Worm (Caenorhabditis elegans): ENCODE data around the gene npr-3.

Gene npr-3

DNA sequence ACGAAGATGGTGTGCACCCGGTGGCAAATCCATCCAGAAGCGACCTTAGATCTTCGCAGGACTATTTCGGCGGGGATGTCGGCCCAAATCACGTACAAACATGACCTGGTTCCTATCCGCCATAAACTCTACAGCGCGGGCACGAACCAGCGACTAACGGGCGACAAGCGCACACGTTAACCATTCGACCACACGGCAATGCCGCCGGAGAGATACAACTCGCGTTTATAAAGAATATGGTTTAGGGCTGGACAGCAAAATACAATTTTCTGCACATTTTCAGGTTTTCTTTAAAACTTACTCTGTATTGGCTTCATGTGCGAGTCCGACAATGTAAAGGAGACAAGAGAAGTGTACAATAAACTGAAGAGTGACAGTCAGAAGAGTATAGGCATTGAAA lies 14.3 kb downstream of the npr-3 start:
- TF ChIP-seq T22C8.4 (GFP tag; IDR thresholded peaks at IDR 0.05), result peak; percentile 86
- TF ChIP-seq tab-1 (GFP tag; IDR thresholded peaks at IDR 0.05), result peak; percentile 96
- peak; percentile 78 for TF ChIP-seq med-1 (GFP tag; optimal IDR thresholded peaks at IDR 0.05; ENCODE audit: insufficient read depth)
- peak; percentile 96 for TF ChIP-seq klf-2 (GFP tag; conservative IDR thresholded peaks at IDR 0.05)
- TF ChIP-seq flt-1 (GFP tag; IDR thresholded peaks at IDR 0.05), result peak; percentile 96
- TF ChIP-seq ztf-23 (GFP tag; IDR thresholded peaks at IDR 0.05), result peak; percentile 95
- TF ChIP-seq cog-1 (tag; optimal IDR thresholded peaks at IDR 0.05), result peak; percentile 90
- TF ChIP-seq ref-1 (GFP tag; conservative IDR thresholded peaks at IDR 0.05), result peak; percentile 91
- TF ChIP-seq ztf-29 (GFP tag; IDR thresholded peaks at IDR 0.05), result peak; percentile 94

ce11 chrIV:11475080-11475479 lies 15.3 kb downstream of the npr-3 start:
- TF ChIP-seq flt-1 (GFP tag; IDR thresholded peaks at IDR 0.05) (no peak), tab-1 (GFP tag; IDR thresholded peaks at IDR 0.05) (no peak), klf-2 (GFP tag; conservative IDR thresholded peaks at IDR 0.05) (no peak), ref-1 (GFP tag; conservative IDR thresholded peaks at IDR 0.05) (no peak), T22C8.4 (GFP tag; IDR thresholded peaks at IDR 0.05) (no peak), ztf-23 (GFP tag; IDR thresholded peaks at IDR 0.05) (no peak), cog-1 (tag; optimal IDR thresholded peaks at IDR 0.05) (no peak), med-1 (GFP tag; optimal IDR thresholded peaks at IDR 0.05; ENCODE audit: insufficient read depth) (no peak), ztf-29 (GFP tag; IDR thresholded peaks at IDR 0.05) (no peak)

DNA sequence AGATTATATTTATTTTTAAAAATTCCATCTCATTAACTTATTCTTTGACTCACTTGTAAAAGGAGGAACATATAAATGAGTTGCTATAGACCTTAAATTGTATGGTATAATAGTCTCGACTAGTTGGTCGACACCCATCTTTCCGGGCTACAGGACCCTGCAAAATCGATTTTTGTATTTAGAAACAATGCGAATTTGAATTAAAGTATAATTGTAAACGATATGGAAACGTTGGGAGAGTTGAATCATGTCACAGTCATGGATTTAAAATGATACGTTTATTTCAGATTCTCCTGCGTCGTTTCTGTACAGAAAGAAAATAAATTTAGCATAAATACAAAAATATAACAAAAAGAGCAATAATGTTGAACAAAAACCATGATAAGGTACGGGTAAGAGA lies 19.3 kb downstream of the npr-3 start, which contains the start of gene catp-8:
Gene catp-8, minus strand, starts transcription at position 157 of the 400 bp plus-strand sequence.
- TF ChIP-seq T22C8.4 (GFP tag; IDR thresholded peaks at IDR 0.05) (no peak), ztf-29 (GFP tag; IDR thresholded peaks at IDR 0.05) (no peak), med-1 (GFP tag; optimal IDR thresholded peaks at IDR 0.05; ENCODE audit: insufficient read depth) (no peak), cog-1 (tag; optimal IDR thresholded peaks at IDR 0.05) (no peak), tab-1 (GFP tag; IDR thresholded peaks at IDR 0.05) (no peak), ref-1 (GFP tag; conservative IDR thresholded peaks at IDR 0.05) (no peak)

ce11 chrIV:11480027-11480896 lies 20.5 kb downstream of the npr-3 start, which contains the start of the genes mbf-1 and nse-4:
Gene mbf-1, minus strand, starts transcription at chrIV:11480369.
Gene nse-4, plus strand, starts transcription at chrIV:11480846.
- peak; percentile 16 for TF ChIP-seq cog-1 (tag; optimal IDR thresholded peaks at IDR 0.05)
- TF ChIP-seq T22C8.4 (GFP tag; IDR thresholded peaks at IDR 0.05), result no peak
- TF ChIP-seq klf-2 (GFP tag; conservative IDR thresholded peaks at IDR 0.05), result no peak
- TF ChIP-seq tab-1 (GFP tag; IDR thresholded peaks at IDR 0.05), result no peak
- TF ChIP-seq med-1 (GFP tag; optimal IDR thresholded peaks at IDR 0.05; ENCODE audit: insufficient read depth), result no peak
- no peak for TF ChIP-seq flt-1 (GFP tag; IDR thresholded peaks at IDR 0.05)

- no peak for TF ChIP-seq flt-1 (GFP tag; IDR thresholded peaks at IDR 0.05)
Observed at ce11 chrIV:11486859-11487258, 27.1 kb downstream of the npr-3 start.

- TF ChIP-seq cog-1 (tag; optimal IDR thresholded peaks at IDR 0.05) (no peak), ztf-29 (GFP tag; IDR thresholded peaks at IDR 0.05) (no peak), klf-2 (GFP tag; conservative IDR thresholded peaks at IDR 0.05) (no peak), ref-1 (GFP tag; conservative IDR thresholded peaks at IDR 0.05) (no peak), tab-1 (GFP tag; IDR thresholded peaks at IDR 0.05) (no peak), med-1 (GFP tag; optimal IDR thresholded peaks at IDR 0.05; ENCODE audit: insufficient read depth) (no peak), ztf-23 (GFP tag; IDR thresholded peaks at IDR 0.05) (no peak), T22C8.4 (GFP tag; IDR thresholded peaks at IDR 0.05) (no peak), flt-1 (GFP tag; IDR thresholded peaks at IDR 0.05) (no peak)
Observed at ce11 chrIV:11487889-11488556, 28.2 kb downstream of the npr-3 start.

ce11 chrIV:11489077-11489476 lies 29.3 kb downstream of the npr-3 start:
- TF ChIP-seq flt-1 (GFP tag; IDR thresholded peaks at IDR 0.05), result no peak
- TF ChIP-seq T22C8.4 (GFP tag; IDR thresholded peaks at IDR 0.05), result no peak

- TF ChIP-seq tab-1 (GFP tag; IDR thresholded peaks at IDR 0.05) (no peak), klf-2 (GFP tag; conservative IDR thresholded peaks at IDR 0.05) (no peak), cog-1 (tag; optimal IDR thresholded peaks at IDR 0.05) (no peak), med-1 (GFP tag; optimal IDR thresholded peaks at IDR 0.05; ENCODE audit: insufficient read depth) (no peak), ztf-29 (GFP tag; IDR thresholded peaks at IDR 0.05) (no peak), ref-1 (GFP tag; conservative IDR thresholded peaks at IDR 0.05) (no peak), T22C8.4 (GFP tag; IDR thresholded peaks at IDR 0.05) (no peak), flt-1 (GFP tag; IDR thresholded peaks at IDR 0.05) (no peak), ztf-23 (GFP tag; IDR thresholded peaks at IDR 0.05) (no peak)
Observed at ce11 chrIV:11489610-11490339, 30.0 kb downstream of the npr-3 start.

ce11 chrIV:11491422-11491821 lies 31.6 kb downstream of the npr-3 start:
- TF ChIP-seq ztf-23 (GFP tag; IDR thresholded peaks at IDR 0.05) (no peak), flt-1 (GFP tag; IDR thresholded peaks at IDR 0.05) (no peak), T22C8.4 (GFP tag; IDR thresholded peaks at IDR 0.05) (no peak), ztf-29 (GFP tag; IDR thresholded peaks at IDR 0.05) (no peak), cog-1 (tag; optimal IDR thresholded peaks at IDR 0.05) (no peak), ref-1 (GFP tag; conservative IDR thresholded peaks at IDR 0.05) (no peak), tab-1 (GFP tag; IDR thresholded peaks at IDR 0.05) (no peak), klf-2 (GFP tag; conservative IDR thresholded peaks at IDR 0.05) (no peak), med-1 (GFP tag; optimal IDR thresholded peaks at IDR 0.05; ENCODE audit: insufficient read depth) (no peak)

All from whole organism, midembryonic.